Worm (Caenorhabditis elegans) whole organism, young adult: Measurements from ENCODE around the gene srw-123.

Source experiments
- B0035.1 ChIP-seq: sonication (generic microtip); optimal IDR thresholded peaks from 2 replicates; lab custom pipeline; 2016; ENCODE audit warnings: missing genetic modification characterization, mild to moderate bottlenecking, missing compliant biosample characterization, missing genotype, missing genetic modification reagents
- B0336.3 ChIP-seq: fragments of 200-800 bp; sonication (Bioruptor generic); IDR thresholded peaks from 2 replicates; pipeline ENCODE4 v1.3.6; 2022; ENCODE audit warnings: missing genetic modification characterization, missing compliant biosample characterization
- D2030.7 ChIP-seq: fragments of 200-800 bp; sonication (Bioruptor generic); IDR thresholded peaks from 2 replicates; pipeline ENCODE4 v1.3.6; 2022; ENCODE audit warnings: missing genetic modification reagents, missing genetic modification characterization, missing compliant biosample characterization
- F23B12.7 ChIP-seq: sonication (generic microtip); optimal IDR thresholded peaks from 2 replicates; lab custom pipeline; 2017; ENCODE audit warnings: missing genetic modification characterization, mild to moderate bottlenecking, missing compliant biosample characterization, antibody characterized with exemption, moderate library complexity; ENCODE audit not compliant: insufficient read depth
- F33H1.4 ChIP-seq: fragments of 200-800 bp; sonication (Bioruptor generic); IDR thresholded peaks from 2 replicates; pipeline ENCODE4 v1.3.6; 2022; ENCODE audit warnings: missing genetic modification reagents, missing genetic modification characterization, missing compliant biosample characterization
- F52B5.7 ChIP-seq: sonication (generic microtip); optimal IDR thresholded peaks from 2 replicates; lab custom pipeline; 2016; ENCODE audit warnings: mild to moderate bottlenecking, missing genetic modification characterization, missing compliant biosample characterization
- K11D2.4 ChIP-seq: fragments of 200-800 bp; sonication (Bioruptor generic); IDR thresholded peaks from 2 replicates; pipeline ENCODE4 v1.3.6; 2022; ENCODE audit warnings: missing genetic modification reagents, missing genetic modification characterization, missing compliant biosample characterization
- Y56A3A.18 ChIP-seq: fragments of 200-800 bp; sonication (Bioruptor generic); IDR thresholded peaks from 2 replicates; pipeline ENCODE4 v1.3.6; 2022; ENCODE audit warnings: missing genetic modification reagents, missing genetic modification characterization, missing compliant biosample characterization
- Y95B8A.8 ChIP-seq: fragments of 200-800 bp; sonication (Bioruptor generic); IDR thresholded peaks from 2 replicates; pipeline ENCODE4 v1.3.6; 2022; ENCODE audit warnings: missing genetic modification reagents, missing genetic modification characterization, missing compliant biosample characterization
- akir-1 ChIP-seq: fragments of 200-800 bp; sonication (Bioruptor generic); optimal IDR thresholded peaks from 2 replicates; lab custom pipeline; 2018; ENCODE audit warnings: mild to moderate bottlenecking, missing genetic modification characterization, moderate library complexity, missing compliant biosample characterization
- cebp-1 ChIP-seq, 2 experiments: fragments of 200-800 bp in 1 of 2; sonication (Bioruptor generic) in 1 of 2; sonication (generic microtip) in 1 of 2; IDR thresholded peaks in 1 of 2; optimal IDR thresholded peaks in 1 of 2; 2 replicates each; pipeline versions ENCODE4 v1.3.6 to Lab custom; 2017 to 2022; ENCODE audit warnings: missing compliant biosample characterization in 2 of 2, missing genetic modification characterization in 2 of 2, mild to moderate bottlenecking in 1 of 2, missing genetic modification reagents in 1 of 2, moderate library complexity in 1 of 2
- ceh-40 ChIP-seq: fragments of 200-800 bp; sonication (Bioruptor generic); IDR thresholded peaks from 2 replicates; pipeline ENCODE4 v1.3.6; 2022; ENCODE audit warnings: missing genetic modification characterization, missing compliant biosample characterization
- ceh-58 ChIP-seq: fragments of 200-800 bp; sonication (Bioruptor generic); IDR thresholded peaks from 2 replicates; pipeline ENCODE4 v1.3.6; 2022; ENCODE audit warnings: missing genetic modification characterization, missing compliant biosample characterization
- ceh-79 ChIP-seq: sonication (generic microtip); optimal IDR thresholded peaks from 2 replicates; lab custom pipeline; 2017; ENCODE audit warnings: mild to moderate bottlenecking, missing genetic modification characterization, missing compliant biosample characterization
- ceh-91 ChIP-seq: fragments of 200-800 bp; sonication (Bioruptor generic); IDR thresholded peaks from 2 replicates; pipeline ENCODE4 v1.3.6; 2022; ENCODE audit warnings: missing genetic modification reagents, missing genetic modification characterization, missing compliant biosample characterization
- chd-7 ChIP-seq: sonication (generic microtip); optimal IDR thresholded peaks from 2 replicates; lab custom pipeline; 2016; ENCODE audit warnings: mild to moderate bottlenecking, missing genetic modification characterization, moderate library complexity, missing compliant biosample characterization
- egl-18 ChIP-seq: fragments of 200-800 bp; sonication (Bioruptor generic); IDR thresholded peaks from 2 replicates; pipeline ENCODE4 v1.3.6; 2022; ENCODE audit warnings: missing genetic modification reagents, missing genetic modification characterization, missing compliant biosample characterization
- fkh-3 ChIP-seq: sonication (generic microtip); optimal IDR thresholded peaks from 2 replicates; lab custom pipeline; 2016; ENCODE audit warnings: mild to moderate bottlenecking, missing genetic modification characterization, missing compliant biosample characterization
- him-1 ChIP-seq: sonication (generic microtip); optimal IDR thresholded peaks from 2 replicates; lab custom pipeline; 2016; ENCODE audit warnings: missing genotype, missing genetic modification reagents, missing genetic modification characterization, missing compliant biosample characterization
- hlh-26 ChIP-seq: fragments of 200-800 bp; sonication (Bioruptor generic); conservative IDR thresholded peaks from 2 replicates; pipeline ENCODE4 v1.3.6; 2022; ENCODE audit warnings: missing genetic modification reagents, missing genetic modification characterization, missing compliant biosample characterization
- hmg-1.2 ChIP-seq: fragments of 200-800 bp; sonication (Bioruptor generic); IDR thresholded peaks from 2 replicates; pipeline ENCODE4 v1.3.6; 2022; ENCODE audit warnings: missing genetic modification reagents, missing genetic modification characterization, missing compliant biosample characterization
- let-607 ChIP-seq, 2 experiments: fragments of 200-800 bp in 1 of 2; sonication (Bioruptor generic) in 1 of 2; sonication (generic microtip) in 1 of 2; optimal IDR thresholded peaks; 2 replicates each; lab custom pipeline; 2016 to 2018; ENCODE audit warnings: mild to moderate bottlenecking in 2 of 2, missing compliant biosample characterization in 2 of 2, missing genetic modification characterization in 2 of 2, moderate library complexity in 2 of 2, missing genotype in 1 of 2
- lir-1 ChIP-seq: fragments of 200-800 bp; sonication (Bioruptor generic); conservative IDR thresholded peaks from 2 replicates; pipeline ENCODE4 v1.3.6; 2022; ENCODE audit warnings: missing genetic modification reagents, missing genetic modification characterization, missing compliant biosample characterization
- lsy-27 ChIP-seq: sonication (generic microtip); optimal IDR thresholded peaks from 2 replicates; lab custom pipeline; 2017; ENCODE audit warnings: missing genetic modification characterization, mild to moderate bottlenecking, missing compliant biosample characterization, antibody characterized with exemption, missing genotype, borderline replicate concordance; ENCODE audit not compliant: insufficient read depth
- madf-3 ChIP-seq: fragments of 200-800 bp; sonication (Bioruptor generic); IDR thresholded peaks from 2 replicates; pipeline ENCODE4 v1.3.6; 2022; ENCODE audit warnings: missing genetic modification reagents, missing genetic modification characterization, missing compliant biosample characterization
- mcd-1 ChIP-seq: fragments of 200-800 bp; sonication (Bioruptor generic); IDR thresholded peaks from 2 replicates; pipeline ENCODE4 v1.3.6; 2022; ENCODE audit warnings: missing genetic modification reagents, missing genetic modification characterization, missing compliant biosample characterization
- nfya-1 ChIP-seq: sonication (generic microtip); optimal IDR thresholded peaks from 2 replicates; lab custom pipeline; 2017; ENCODE audit warnings: antibody characterized with exemption, missing compliant biosample characterization, missing genetic modification characterization, borderline replicate concordance; ENCODE audit not compliant: insufficient read depth
- nhr-27 ChIP-seq: fragments of 200-800 bp; sonication (Bioruptor generic); optimal IDR thresholded peaks from 2 replicates; lab custom pipeline; 2018; ENCODE audit warnings: mild to moderate bottlenecking, missing genetic modification characterization, moderate library complexity, missing compliant biosample characterization
- nhr-80 ChIP-seq: sonication (generic microtip); optimal IDR thresholded peaks from 2 replicates; lab custom pipeline; 2016; ENCODE audit warnings: missing genetic modification characterization, missing compliant biosample characterization
- nhr-90 ChIP-seq: sonication (generic microtip); optimal IDR thresholded peaks from 2 replicates; lab custom pipeline; 2016; ENCODE audit warnings: missing genotype, mild to moderate bottlenecking, missing genetic modification characterization, missing compliant biosample characterization
- rec-8 ChIP-seq, 2 experiments: sonication (generic microtip); optimal IDR thresholded peaks; 2 replicates each; lab custom pipeline; 2016; ENCODE audit warnings: mild to moderate bottlenecking in 2 of 2, missing genetic modification characterization in 2 of 2, missing genetic modification reagents in 2 of 2, missing genotype in 2 of 2, missing biosample characterization in 1 of 2, missing compliant biosample characterization in 1 of 2, moderate library complexity in 1 of 2
- sdz-38 ChIP-seq: sonication (generic microtip); optimal IDR thresholded peaks from 2 replicates; lab custom pipeline; 2016; ENCODE audit warnings: missing genotype, missing genetic modification characterization, missing compliant biosample characterization
- sea-2 ChIP-seq: fragments of 200-800 bp; sonication (Bioruptor generic); IDR thresholded peaks from 2 replicates; pipeline ENCODE4 v1.3.6; 2022; ENCODE audit warnings: missing genetic modification characterization, missing compliant biosample characterization
- snpc-1.1 ChIP-seq: sonication (generic microtip); optimal IDR thresholded peaks from 2 replicates; lab custom pipeline; 2017; ENCODE audit warnings: missing genetic modification characterization, mild to moderate bottlenecking, missing compliant biosample characterization, antibody characterized with exemption, moderate library complexity, missing genotype, missing genetic modification reagents; ENCODE audit not compliant: insufficient read depth
- snpc-3.4 ChIP-seq: sonication (generic microtip); optimal IDR thresholded peaks from 2 replicates; lab custom pipeline; 2017; ENCODE audit warnings: missing genetic modification characterization, mild to moderate bottlenecking, missing compliant biosample characterization, antibody characterized with exemption, moderate library complexity, missing genotype, missing genetic modification reagents
- somi-1 ChIP-seq: fragments of 200-800 bp; sonication (Bioruptor generic); optimal IDR thresholded peaks from 2 replicates; lab custom pipeline; 2018; ENCODE audit warnings: mild to moderate bottlenecking, missing genetic modification characterization, missing compliant biosample characterization
- sptf-2 ChIP-seq: fragments of 200-800 bp; sonication (Bioruptor generic); optimal IDR thresholded peaks from 2 replicates; lab custom pipeline; 2018; ENCODE audit warnings: mild to moderate bottlenecking, missing genetic modification characterization, missing compliant biosample characterization
- tbp1 ChIP-seq: fragments of 200-800 bp; sonication (Bioruptor generic); optimal IDR thresholded peaks from 2 replicates; lab custom pipeline; 2018; ENCODE audit warnings: mild to moderate bottlenecking, missing genetic modification characterization, missing compliant biosample characterization
- unc-130 ChIP-seq: sonication (generic microtip); optimal IDR thresholded peaks from 2 replicates; lab custom pipeline; 2016; ENCODE audit warnings: missing genetic modification reagents, missing genetic modification characterization, missing compliant biosample characterization
- ztf-28 ChIP-seq: fragments of 200-800 bp; sonication (Bioruptor generic); IDR thresholded peaks from 2 replicates; pipeline ENCODE4 v1.3.6; 2022; ENCODE audit warnings: missing genetic modification reagents, missing genetic modification characterization, missing compliant biosample characterization
- ztf-6 ChIP-seq: fragments of 200-800 bp; sonication (Bioruptor generic); IDR thresholded peaks from 2 replicates; pipeline ENCODE4 v1.3.6; 2022; ENCODE audit warnings: missing genetic modification reagents, missing genetic modification characterization, missing compliant biosample characterization

The srw-123 gene

ce11 chrV:2931252-2931651 lies 43.9 kb downstream of the srw-123 start, which contains the start of gene C31B8.1:
TSS of gene C31B8.1 (plus strand) at chrV:2931552.
- TF ChIP-seq unc-130 (GFP tag; lab: Kevin White, UChicago): no peak
- no peak for TF ChIP-seq lir-1 (GFP tag; lab: Robert Waterston, UW)
- TF ChIP-seq snpc-3.4 (tag; lab: Kevin White, UChicago): no peak
- TF ChIP-seq K11D2.4 (GFP tag; lab: Robert Waterston, UW): no peak
- no peak for TF ChIP-seq mcd-1 (GFP tag; lab: Robert Waterston, UW)
- TF ChIP-seq snpc-1.1: no peak
- no peak for TF ChIP-seq F33H1.4 (GFP tag; lab: Robert Waterston, UW)
- TF ChIP-seq him-1: no peak
- TF ChIP-seq Y56A3A.18 (GFP tag; lab: Robert Waterston, UW): no peak
- TF ChIP-seq F23B12.7: no peak
- no peak for TF ChIP-seq cebp-1 (GFP tag; IDR thresholded peaks at IDR 0.05; lab: Robert Waterston, UW)
- no peak for TF ChIP-seq cebp-1 (tag; optimal IDR thresholded peaks at IDR 0.05; lab: Kevin White, UChicago)
- no peak for TF ChIP-seq ztf-6 (GFP tag; lab: Robert Waterston, UW)
- TF ChIP-seq hlh-26 (GFP tag; lab: Robert Waterston, UW): no peak
- TF ChIP-seq lsy-27 (tag; lab: Kevin White, UChicago): no peak
- no peak for TF ChIP-seq sdz-38 (tag; lab: Kevin White, UChicago)
- no peak for TF ChIP-seq fkh-3 (tag; lab: Kevin White, UChicago)
- no peak for TF ChIP-seq B0035.1
- TF ChIP-seq Y95B8A.8: no peak
- no peak for TF ChIP-seq sptf-2 (GFP tag; lab: Kevin White, UChicago)

DNA sequence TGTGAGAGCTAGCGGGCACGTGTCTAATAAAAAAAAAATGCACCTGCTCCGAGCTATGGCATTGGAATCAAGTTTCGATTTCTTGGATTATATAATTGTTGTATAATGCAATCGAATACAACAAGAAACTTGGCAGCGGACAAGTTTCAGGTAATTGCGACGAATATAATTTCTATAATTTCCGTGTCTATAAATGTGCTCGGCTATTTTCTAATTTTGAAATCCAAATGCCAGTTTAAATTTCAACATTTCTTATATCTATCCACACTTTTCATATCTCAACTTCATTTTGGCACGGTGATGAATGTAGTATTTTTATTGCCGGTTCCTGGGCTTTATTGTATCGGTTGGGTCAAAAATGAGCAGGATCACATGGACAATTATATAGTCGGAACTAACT lies 45.4 kb downstream of the srw-123 start, which contains the start of gene C31B8.16:
Gene C31B8.16 (plus strand): TSS at position 301 of the 400 bp plus-strand sequence.
- TF ChIP-seq nfya-1 (tag; lab: Kevin White, UChicago) (no peak), sdz-38 (tag; lab: Kevin White, UChicago) (no peak), tbp1 (GFP tag; lab: Kevin White, UChicago) (no peak), akir-1 (GFP tag; lab: Kevin White, UChicago) (no peak), nhr-27 (tag; lab: Kevin White, UChicago) (no peak), F33H1.4 (GFP tag; lab: Robert Waterston, UW) (no peak), B0336.3 (GFP tag; lab: Robert Waterston, UW) (no peak), ceh-58 (GFP tag; lab: Robert Waterston, UW) (no peak), rec-8 (tag; optimal IDR thresholded peaks at IDR 0.05; lab: Kevin White, UChicago) (no peak), hlh-26 (GFP tag; lab: Robert Waterston, UW) (no peak), nhr-80 (tag; lab: Kevin White, UChicago) (no peak), madf-3 (no peak), nhr-90 (tag; lab: Kevin White, UChicago) (no peak), snpc-1.1 (no peak)

- TF ChIP-seq hmg-1.2 (GFP tag; lab: Robert Waterston, UW) (no peak), ceh-40 (no peak), sea-2 (GFP tag; lab: Robert Waterston, UW) (no peak), somi-1 (GFP tag; lab: Kevin White, UChicago) (no peak), ztf-28 (GFP tag; lab: Robert Waterston, UW) (no peak), D2030.7 (GFP tag; lab: Robert Waterston, UW) (no peak), let-607 (tag; optimal IDR thresholded peaks at IDR 0.05; lab: Kevin White, UChicago) (no peak), ceh-79 (tag; lab: Kevin White, UChicago) (no peak), ceh-91 (GFP tag; lab: Robert Waterston, UW) (no peak), nhr-80 (tag; lab: Kevin White, UChicago) (no peak), B0336.3 (GFP tag; lab: Robert Waterston, UW) (no peak), egl-18 (GFP tag; lab: Robert Waterston, UW) (no peak), F52B5.7 (no peak), chd-7 (no peak), snpc-3.4 (tag; lab: Kevin White, UChicago) (no peak), Y95B8A.8 (no peak)
Measured at ce11 chrV:2927553-2927952, 47.6 kb downstream of the srw-123 start, which contains the start of gene C31B8.12. TSS of gene C31B8.12 (minus strand) at chrV:2927653.
